Worm (Caenorhabditis elegans): ENCODE data around the gene Y110A2AL.6.

Y110A2AL.6 gene

DNA sequence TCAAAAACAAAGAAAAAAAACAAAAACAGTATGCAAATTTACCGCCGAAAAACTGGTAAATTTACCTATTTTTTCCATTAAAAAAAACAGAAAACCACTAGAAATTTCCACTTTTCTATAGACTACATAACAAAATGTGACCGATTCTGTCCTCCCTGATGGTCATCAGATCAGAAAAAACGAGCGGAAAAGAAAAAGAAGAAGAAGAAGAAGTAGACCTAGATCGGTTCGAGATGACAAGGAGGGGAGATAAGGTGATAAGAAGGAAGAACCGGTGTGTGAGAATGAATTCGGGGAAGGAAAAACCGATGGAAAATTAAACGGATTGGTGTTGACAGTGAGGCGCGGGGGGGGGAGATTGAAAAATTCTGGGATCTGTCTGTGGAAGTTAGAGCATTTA is 14.7 kb upstream of the Y110A2AL.6 start:
- peak; percentile 7 for TF ChIP-seq fos-1 (tag; optimal IDR thresholded peaks at IDR 0.05)
- TF ChIP-seq nhr-11 (tag; optimal IDR thresholded peaks at IDR 0.05) = no peak
- TF ChIP-seq nhr-21 (tag; optimal IDR thresholded peaks at IDR 0.05) = no peak
- TF ChIP-seq snpc-4 (tag; optimal IDR thresholded peaks at IDR 0.05) = no peak

ce11 chrII:2854794-2855193 is 13.4 kb upstream of the Y110A2AL.6 start:
- TF ChIP-seq elt-3 (tag; optimal IDR thresholded peaks at IDR 0.05) (no peak), nhr-129 (tag; optimal IDR thresholded peaks at IDR 0.05) (peak; percentile 25), nhr-25 (tag; optimal IDR thresholded peaks at IDR 0.05) (peak; percentile 63), sma-3 (GFP tag; optimal IDR thresholded peaks at IDR 0.05) (peak; percentile 6), blmp-1 (tag; optimal IDR thresholded peaks at IDR 0.05; ENCODE audit: insufficient read depth) (peak; percentile 12), mdl-1 (tag; optimal IDR thresholded peaks at IDR 0.05) (no peak), ceh-16 (tag; optimal IDR thresholded peaks at IDR 0.05) (no peak), ztf-1 (GFP tag; conservative IDR thresholded peaks at IDR 0.05) (no peak), F13H6.1 (tag; optimal IDR thresholded peaks at IDR 0.05) (peak; percentile 12), nhr-77 (tag; optimal IDR thresholded peaks at IDR 0.05) (no peak)

DNA sequence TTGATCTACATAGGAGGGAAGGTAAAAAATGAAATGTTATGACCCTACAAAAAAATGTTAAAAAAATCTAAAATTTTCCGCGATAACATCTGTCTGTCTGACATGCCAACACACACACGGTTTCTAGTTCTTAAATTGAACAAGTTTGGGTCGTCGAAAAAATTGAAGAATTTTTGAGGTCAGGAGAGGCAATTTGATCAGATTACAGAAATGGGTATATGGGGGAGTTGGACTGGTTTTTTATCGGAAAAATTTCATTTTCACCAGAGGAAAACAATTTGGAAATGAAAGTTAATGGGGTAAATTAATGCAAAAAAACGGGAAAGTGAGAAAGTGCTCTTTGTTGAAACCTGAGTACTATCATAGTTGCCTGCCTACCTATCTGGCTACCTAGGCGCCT is 12.3 kb upstream of the Y110A2AL.6 start:
- TF ChIP-seq egl-27 (tag; optimal IDR thresholded peaks at IDR 0.05) = no peak
- TF ChIP-seq sem-4 (tag; optimal IDR thresholded peaks at IDR 0.05) = no peak
- TF ChIP-seq lsy-2 (tag; optimal IDR thresholded peaks at IDR 0.05) = no peak
- TF ChIP-seq lin-13 (GFP tag; optimal IDR thresholded peaks at IDR 0.05) = no peak
- TF ChIP-seq blmp-1 (tag; optimal IDR thresholded peaks at IDR 0.05; ENCODE audit: insufficient read depth) = peak; percentile 43
- peak; percentile 53 for TF ChIP-seq nhr-25 (tag; optimal IDR thresholded peaks at IDR 0.05)
- TF ChIP-seq nhr-10 (tag; optimal IDR thresholded peaks at IDR 0.05) = no peak

- TF ChIP-seq skn-1 (tag; optimal IDR thresholded peaks at IDR 0.05) = no peak
- TF ChIP-seq nhr-11 (tag; optimal IDR thresholded peaks at IDR 0.05) = no peak
- TF ChIP-seq peb-1 (tag; optimal IDR thresholded peaks at IDR 0.05) = no peak
- no peak for TF ChIP-seq nhr-77 (tag; optimal IDR thresholded peaks at IDR 0.05)
- no peak for TF ChIP-seq lin-11 (tag; optimal IDR thresholded peaks at IDR 0.05)
- no peak for TF ChIP-seq zag-1 (tag; optimal IDR thresholded peaks at IDR 0.05)
- no peak for TF ChIP-seq gmeb-1 (tag; optimal IDR thresholded peaks at IDR 0.05)
- TF ChIP-seq ztf-4 (tag; optimal IDR thresholded peaks at IDR 0.05) = no peak
- TF ChIP-seq F13H6.1 (tag; optimal IDR thresholded peaks at IDR 0.05) = no peak
Measured at ce11 chrII:2852493-2852892, 11.1 kb upstream of the Y110A2AL.6 start, which contains the start of gene ptc-3. Gene ptc-3, minus strand, starts transcription at chrII:2852593.

DNA sequence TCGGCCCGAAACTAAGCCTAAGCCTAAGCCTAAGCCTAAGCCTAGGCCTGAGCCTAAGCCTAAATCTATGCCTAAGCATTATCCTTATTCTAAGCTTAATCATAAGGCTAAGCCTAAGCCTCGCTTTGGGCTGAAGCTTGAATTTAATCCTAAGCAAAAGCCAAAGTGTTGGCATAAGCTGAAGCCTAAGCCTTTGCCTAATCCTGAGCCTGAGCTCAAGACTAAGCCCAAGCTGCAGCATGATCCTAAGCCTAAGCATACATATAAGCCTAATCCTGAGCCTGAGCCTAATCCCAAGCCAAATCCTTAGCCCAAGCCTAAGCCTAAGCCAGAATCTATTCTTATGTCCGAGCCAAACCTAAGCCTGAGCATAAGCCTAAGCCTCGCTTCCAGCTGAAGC is 5.1 kb upstream of the Y110A2AL.6 start:
- TF ChIP-seq nhr-10 (tag; optimal IDR thresholded peaks at IDR 0.05) (no peak), nhr-237 (tag; optimal IDR thresholded peaks at IDR 0.05) (no peak), R02D3.7 (tag; optimal IDR thresholded peaks at IDR 0.05) (no peak), snpc-4 (tag; optimal IDR thresholded peaks at IDR 0.05) (no peak), peb-1 (tag; optimal IDR thresholded peaks at IDR 0.05) (no peak), nhr-25 (tag; optimal IDR thresholded peaks at IDR 0.05) (no peak), unc-39 (tag; optimal IDR thresholded peaks at IDR 0.05) (no peak), gmeb-1 (tag; optimal IDR thresholded peaks at IDR 0.05) (no peak), dmd-4 (tag; optimal IDR thresholded peaks at IDR 0.05) (no peak)

DNA sequence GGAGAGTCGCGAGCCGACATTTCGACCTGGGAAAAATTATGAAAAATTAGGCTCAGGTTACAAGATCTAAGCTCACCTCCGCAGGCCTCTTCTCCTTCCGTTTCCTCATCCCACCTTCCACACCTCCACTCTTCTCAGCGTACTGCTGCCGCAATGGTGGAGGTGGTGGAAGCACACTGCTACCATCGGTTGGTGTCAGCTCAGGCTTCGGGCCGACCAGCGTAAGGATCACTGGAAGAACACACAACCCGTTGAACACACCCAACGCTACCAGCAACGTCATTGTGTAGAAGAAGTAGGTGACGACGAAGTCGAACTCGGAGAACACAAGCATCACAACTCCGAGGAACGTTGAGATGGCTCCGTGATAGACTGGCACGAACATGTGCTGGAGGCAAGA is 4.2 kb upstream of the Y110A2AL.6 start:
- TF ChIP-seq lin-11 (tag; optimal IDR thresholded peaks at IDR 0.05) (no peak), nhr-10 (tag; optimal IDR thresholded peaks at IDR 0.05) (no peak), nhr-23 (tag; optimal IDR thresholded peaks at IDR 0.05) (no peak), peb-1 (tag; optimal IDR thresholded peaks at IDR 0.05) (no peak), lsy-2 (tag; optimal IDR thresholded peaks at IDR 0.05) (no peak), sma-3 (GFP tag; optimal IDR thresholded peaks at IDR 0.05) (no peak), R02D3.7 (tag; optimal IDR thresholded peaks at IDR 0.05) (no peak), ceh-82 (tag; optimal IDR thresholded peaks at IDR 0.05) (no peak), unc-55 (GFP tag; optimal IDR thresholded peaks at IDR 0.05) (no peak), elt-3 (tag; optimal IDR thresholded peaks at IDR 0.05) (no peak), ztf-4 (tag; optimal IDR thresholded peaks at IDR 0.05) (no peak), crh-2 (tag; optimal IDR thresholded peaks at IDR 0.05) (no peak), mab-5 (tag; optimal IDR thresholded peaks at IDR 0.05) (no peak), aly-2 (tag; optimal IDR thresholded peaks at IDR 0.05) (no peak), lin-13 (GFP tag; optimal IDR thresholded peaks at IDR 0.05) (no peak), blmp-1 (tag; optimal IDR thresholded peaks at IDR 0.05; ENCODE audit: insufficient read depth) (no peak), fos-1 (tag; optimal IDR thresholded peaks at IDR 0.05) (no peak)
